Worm (Caenorhabditis elegans) whole organism, midembryonic: ENCODE data around the gene Y75B8A.24.

Source experiments
- T22C8.4 ChIP-seq: fragments of 200-800 bp; sonication (Bioruptor generic); IDR thresholded peaks from 2 replicates; pipeline ENCODE4 v1.3.6; 2022; ENCODE audit warnings: missing genetic modification characterization, missing compliant biosample characterization
- cog-1 ChIP-seq: sonication (generic microtip); optimal IDR thresholded peaks from 2 replicates; lab custom pipeline; 2016; ENCODE audit warnings: missing genetic modification characterization, missing compliant biosample characterization
- flt-1 ChIP-seq: fragments of 200-800 bp; sonication (Bioruptor generic); IDR thresholded peaks from 2 replicates; pipeline ENCODE4 v1.3.6; 2022; ENCODE audit warnings: missing genetic modification characterization, missing compliant biosample characterization
- klf-2 ChIP-seq: fragments of 200-800 bp; sonication (Bioruptor generic); conservative IDR thresholded peaks from 2 replicates; pipeline ENCODE4 v1.3.6; 2022; ENCODE audit warnings: missing genetic modification reagents, missing genetic modification characterization, missing compliant biosample characterization
- med-1 ChIP-seq: sonication (generic microtip); optimal IDR thresholded peaks from 2 replicates; lab custom pipeline; 2017; ENCODE audit warnings: missing genetic modification characterization, mild to moderate bottlenecking, missing compliant biosample characterization, antibody characterized with exemption, missing genetic modification reagents; ENCODE audit not compliant: insufficient read depth
- ref-1 ChIP-seq: fragments of 200-800 bp; sonication (Bioruptor generic); conservative IDR thresholded peaks from 2 replicates; pipeline ENCODE4 v1.3.6; 2022; ENCODE audit warnings: missing genetic modification reagents, missing genetic modification characterization, missing compliant biosample characterization
- tab-1 ChIP-seq: fragments of 200-800 bp; sonication (Bioruptor generic); IDR thresholded peaks from 2 replicates; pipeline ENCODE4 v1.3.6; 2022; ENCODE audit warnings: missing genetic modification characterization, missing compliant biosample characterization
- ztf-29 ChIP-seq: fragments of 200-800 bp; sonication (Bioruptor generic); IDR thresholded peaks from 2 replicates; pipeline ENCODE4 v1.3.6; 2022; ENCODE audit warnings: missing genetic modification reagents, missing genetic modification characterization, missing compliant biosample characterization

ce11 chrIII:12235359-12235758 is 38.2 kb downstream of the Y75B8A.24 start:
- TF ChIP-seq flt-1 (GFP tag; lab: Robert Waterston, UW) (no peak), cog-1 (no peak), med-1 (GFP tag; lab: Kevin White, UChicago) (no peak), ztf-29 (no peak), klf-2 (GFP tag; lab: Robert Waterston, UW) (no peak), ref-1 (GFP tag; lab: Robert Waterston, UW) (no peak), T22C8.4 (GFP tag; lab: Robert Waterston, UW) (no peak), tab-1 (no peak)
